Fruit fly (Drosophila melanogaster) whole organism, prepupa: Measurements from ENCODE around the gene CG4982.
A peak's percentile ranks its signal among the peaks of the same experiment; 100 is the strongest.

Experiments
- Blimp-1 ChIP-seq: fragments of 200-800 bp; sonication (Bioruptor generic); optimal IDR thresholded peaks from 3 replicates; lab custom pipeline; 2017; ENCODE audit warnings: missing biosample characterization, missing genetic modification characterization, mild to moderate bottlenecking, moderate library complexity, missing genetic modification reagents
- CG10631 ChIP-seq: fragments of 200-800 bp; sonication (Bioruptor generic); optimal IDR thresholded peaks from 2 replicates; lab custom pipeline; 2016; ENCODE audit warnings: missing biosample characterization, missing genetic modification characterization
- CG10669 ChIP-seq: fragments of 200-800 bp; sonication (Bioruptor generic); optimal IDR thresholded peaks from 3 replicates; lab custom pipeline; 2018; ENCODE audit warnings: missing biosample characterization, mild to moderate bottlenecking, missing genetic modification characterization, moderate library complexity
- CG11294 ChIP-seq: fragments of 200-800 bp; sonication (Bioruptor generic); IDR thresholded peaks from 2 replicates; pipeline ENCODE4 v1.3.6; 2022; ENCODE audit warnings: missing biosample characterization, missing genetic modification characterization
- CG11762 ChIP-seq: fragments of 200-800 bp; sonication (Bioruptor generic); optimal IDR thresholded peaks from 3 replicates; lab custom pipeline; 2016; ENCODE audit warnings: missing biosample characterization, missing genetic modification characterization; ENCODE audit not compliant: insufficient read depth
- CG15336 ChIP-seq: fragments of 200-800 bp; sonication (Bioruptor generic); IDR thresholded peaks from 2 replicates; pipeline ENCODE4 v1.3.6; 2022; ENCODE audit warnings: missing biosample characterization, missing genetic modification characterization
- CG1621 ChIP-seq: fragments of 200-800 bp; sonication (Bioruptor generic); optimal IDR thresholded peaks from 3 replicates; lab custom pipeline; 2018; ENCODE audit warnings: missing biosample characterization, mild to moderate bottlenecking, missing genetic modification characterization
- CG16779 ChIP-seq: fragments of 200-800 bp; sonication (Bioruptor generic); optimal IDR thresholded peaks from 3 replicates; lab custom pipeline; 2017; ENCODE audit warnings: missing biosample characterization, mild to moderate bottlenecking, missing genetic modification characterization
- CG3032 ChIP-seq: fragments of 200-800 bp; optimal IDR thresholded peaks from 2 replicates; lab custom pipeline; 2019; ENCODE audit warnings: missing biosample characterization, mild to moderate bottlenecking, missing genetic modification characterization, moderate library complexity
- CG31627 ChIP-seq: fragments of 200-800 bp; sonication (Bioruptor generic); optimal IDR thresholded peaks from 3 replicates; lab custom pipeline; 2016; ENCODE audit warnings: missing biosample characterization, missing genetic modification characterization
- CG32006 ChIP-seq: fragments of 200-800 bp; sonication (Bioruptor generic); optimal IDR thresholded peaks from 3 replicates; lab custom pipeline; 2017; ENCODE audit warnings: missing biosample characterization, mild to moderate bottlenecking, missing genetic modification characterization
- CG34406 ChIP-seq: fragments of 200-800 bp; sonication (Bioruptor generic); optimal IDR thresholded peaks from 3 replicates; lab custom pipeline; 2016; ENCODE audit warnings: missing biosample characterization, missing genetic modification characterization
- CG3919 ChIP-seq: fragments of 200-800 bp; sonication (Bioruptor generic); optimal IDR thresholded peaks from 3 replicates; lab custom pipeline; 2016; ENCODE audit warnings: missing biosample characterization, missing genetic modification characterization
- CG4318 ChIP-seq: fragments of 200-800 bp; sonication (Bioruptor generic); optimal IDR thresholded peaks from 3 replicates; lab custom pipeline; 2017; ENCODE audit warnings: missing biosample characterization, mild to moderate bottlenecking, missing genetic modification characterization
- CG6163 ChIP-seq: fragments of 200-800 bp; sonication (Bioruptor generic); IDR thresholded peaks from 3 replicates; pipeline ENCODE4 v1.3.6; 2022; ENCODE audit warnings: missing biosample characterization, missing genetic modification characterization
- CG6276 ChIP-seq: fragments of 200-800 bp; sonication (Bioruptor generic); optimal IDR thresholded peaks from 2 replicates; lab custom pipeline; 2017; ENCODE audit warnings: missing biosample characterization, mild to moderate bottlenecking, missing genetic modification characterization
- CG6792 ChIP-seq: fragments of 200-800 bp; sonication (Bioruptor generic); optimal IDR thresholded peaks from 3 replicates; lab custom pipeline; 2016; ENCODE audit warnings: missing biosample characterization, missing genetic modification characterization
- CG6808 ChIP-seq: fragments of 200-800 bp; sonication (Bioruptor generic); optimal IDR thresholded peaks from 3 replicates; lab custom pipeline; 2017; ENCODE audit warnings: missing biosample characterization, missing genetic modification characterization, mild to moderate bottlenecking, moderate library complexity, missing genetic modification reagents
- CG6854 ChIP-seq: fragments of 200-800 bp; sonication (Bioruptor generic); optimal IDR thresholded peaks from 2 replicates; lab custom pipeline; 2017; ENCODE audit warnings: missing biosample characterization, mild to moderate bottlenecking, missing genetic modification characterization
- CG7368 ChIP-seq: fragments of 200-800 bp; sonication (Bioruptor generic); optimal IDR thresholded peaks from 3 replicates; lab custom pipeline; 2016; ENCODE audit warnings: missing biosample characterization, missing genetic modification characterization
- CG8119 ChIP-seq: fragments of 200-800 bp; sonication (Bioruptor generic); IDR thresholded peaks from 3 replicates; pipeline ENCODE4 v1.3.6; 2022; ENCODE audit warnings: missing biosample characterization, missing genetic modification characterization
- CG8632 ChIP-seq: fragments of 200-800 bp; sonication (Bioruptor generic); optimal IDR thresholded peaks from 3 replicates; lab custom pipeline; 2016; ENCODE audit warnings: missing biosample characterization, missing genetic modification characterization
- CG9139 ChIP-seq: fragments of 200-800 bp; sonication (Bioruptor generic); optimal IDR thresholded peaks from 3 replicates; lab custom pipeline; 2017; ENCODE audit warnings: missing biosample characterization, mild to moderate bottlenecking, missing genetic modification characterization
- Eip75B ChIP-seq: fragments of 200-800 bp; sonication (Bioruptor generic); optimal IDR thresholded peaks from 3 replicates; lab custom pipeline; 2016; ENCODE audit warnings: missing biosample characterization, missing genetic modification characterization
- Eip78C ChIP-seq: fragments of 200-800 bp; sonication (Bioruptor generic); peaks from one replicate; lab custom pipeline; 2016; ENCODE audit warnings: missing biosample characterization, missing genetic modification characterization
- Ets21C ChIP-seq: fragments of 200-800 bp; sonication (Bioruptor generic); optimal IDR thresholded peaks from 3 replicates; lab custom pipeline; 2016; ENCODE audit warnings: missing biosample characterization, missing genetic modification characterization
- Ets96B ChIP-seq: fragments of 200-800 bp; optimal IDR thresholded peaks from 2 replicates; lab custom pipeline; 2019; ENCODE audit warnings: missing biosample characterization, mild to moderate bottlenecking, missing genetic modification characterization, moderate library complexity
- Gug ChIP-seq: fragments of 200-800 bp; sonication (Bioruptor generic); IDR thresholded peaks from 2 replicates; pipeline ENCODE4 v1.3.6; 2022; ENCODE audit warnings: missing biosample characterization, missing genetic modification characterization
- Hr4 ChIP-seq: fragments of 200-800 bp; sonication (Bioruptor generic); optimal IDR thresholded peaks from 3 replicates; lab custom pipeline; 2016; ENCODE audit warnings: missing biosample characterization, missing genetic modification characterization
- Lpt ChIP-seq: fragments of 200-800 bp; sonication (Bioruptor generic); optimal IDR thresholded peaks from 3 replicates; lab custom pipeline; 2016; ENCODE audit warnings: missing biosample characterization, missing genetic modification characterization
- Met ChIP-seq: fragments of 200-800 bp; sonication (Bioruptor generic); optimal IDR thresholded peaks from 3 replicates; lab custom pipeline; 2016; ENCODE audit warnings: missing biosample characterization, missing genetic modification characterization
- OdsH ChIP-seq: fragments of 200-800 bp; sonication (Bioruptor generic); optimal IDR thresholded peaks from 3 replicates; lab custom pipeline; 2016; ENCODE audit warnings: missing biosample characterization, missing genetic modification characterization
- Smox ChIP-seq: fragments of 200-800 bp; sonication (Bioruptor generic); optimal IDR thresholded peaks from 3 replicates; lab custom pipeline; 2016; ENCODE audit warnings: missing biosample characterization, missing genetic modification characterization
- Sox102F ChIP-seq: fragments of 200-800 bp; sonication (Bioruptor generic); optimal IDR thresholded peaks from 2 replicates; lab custom pipeline; 2016; ENCODE audit warnings: missing biosample characterization, mild to moderate bottlenecking, missing genetic modification characterization
- Sox14 ChIP-seq: fragments of 200-800 bp; sonication (Bioruptor generic); optimal IDR thresholded peaks from 3 replicates; lab custom pipeline; 2016; ENCODE audit warnings: missing biosample characterization, missing genetic modification characterization
- Sox15 ChIP-seq: fragments of 200-800 bp; sonication (Bioruptor generic); optimal IDR thresholded peaks from 3 replicates; lab custom pipeline; 2016; ENCODE audit warnings: missing biosample characterization, missing genetic modification characterization
- achi ChIP-seq: fragments of 200-800 bp; sonication (Bioruptor generic); optimal IDR thresholded peaks from 3 replicates; lab custom pipeline; 2016; ENCODE audit warnings: missing biosample characterization, missing genetic modification characterization
- acj6 ChIP-seq: fragments of 200-800 bp; sonication (Bioruptor generic); optimal IDR thresholded peaks from 3 replicates; lab custom pipeline; 2016; ENCODE audit warnings: missing biosample characterization, missing genetic modification characterization
- cyc ChIP-seq: fragments of 200-800 bp; sonication (Bioruptor generic); optimal IDR thresholded peaks from 3 replicates; lab custom pipeline; 2016; ENCODE audit warnings: missing biosample characterization, missing genetic modification characterization
- dac ChIP-seq: fragments of 200-800 bp; sonication (Bioruptor generic); optimal IDR thresholded peaks from 2 replicates; lab custom pipeline; 2017; ENCODE audit warnings: missing biosample characterization, mild to moderate bottlenecking, missing genetic modification characterization
- dsx ChIP-seq: fragments of 200-800 bp; optimal IDR thresholded peaks from 3 replicates; lab custom pipeline; 2019; ENCODE audit warnings: missing biosample characterization, mild to moderate bottlenecking, missing genetic modification characterization, moderate library complexity; ENCODE audit not compliant: poor library complexity, severe bottlenecking
- eg ChIP-seq: fragments of 200-800 bp; sonication (Bioruptor generic); IDR thresholded peaks from 3 replicates; pipeline ENCODE4 v1.3.6; 2022; ENCODE audit warnings: missing biosample characterization, missing genetic modification characterization
- esn ChIP-seq: fragments of 200-800 bp; sonication (Bioruptor generic); optimal IDR thresholded peaks from 2 replicates; lab custom pipeline; 2016; ENCODE audit warnings: missing biosample characterization, mild to moderate bottlenecking, missing genetic modification characterization, moderate library complexity
- fkh ChIP-seq: fragments of 200-800 bp; sonication (Bioruptor generic); optimal IDR thresholded peaks from 3 replicates; lab custom pipeline; 2017; ENCODE audit warnings: missing biosample characterization, mild to moderate bottlenecking, missing genetic modification characterization, moderate library complexity
- lz ChIP-seq: fragments of 200-800 bp; sonication (Bioruptor generic); optimal IDR thresholded peaks from 3 replicates; lab custom pipeline; 2016; ENCODE audit warnings: missing biosample characterization, missing genetic modification characterization
- salr ChIP-seq, 2 experiments: fragments of 200-800 bp; sonication (Bioruptor generic); optimal IDR thresholded peaks; 3 replicates each; lab custom pipeline; 2016 to 2018; ENCODE audit warnings: missing biosample characterization in 2 of 2, missing genetic modification characterization in 2 of 2, mild to moderate bottlenecking in 1 of 2
- svp ChIP-seq: fragments of 200-800 bp; sonication (Bioruptor generic); peaks from one replicate; lab custom pipeline; 2016; ENCODE audit warnings: missing biosample characterization, missing genetic modification characterization
- topi ChIP-seq: fragments of 200-800 bp; sonication (Bioruptor generic); optimal IDR thresholded peaks from 3 replicates; lab custom pipeline; 2016; ENCODE audit warnings: missing biosample characterization, missing genetic modification characterization
- vri ChIP-seq: fragments of 200-800 bp; sonication (Bioruptor generic); optimal IDR thresholded peaks from 3 replicates; lab custom pipeline; 2016; ENCODE audit warnings: missing biosample characterization, mild to moderate bottlenecking, missing genetic modification characterization

CG4982 gene

DNA sequence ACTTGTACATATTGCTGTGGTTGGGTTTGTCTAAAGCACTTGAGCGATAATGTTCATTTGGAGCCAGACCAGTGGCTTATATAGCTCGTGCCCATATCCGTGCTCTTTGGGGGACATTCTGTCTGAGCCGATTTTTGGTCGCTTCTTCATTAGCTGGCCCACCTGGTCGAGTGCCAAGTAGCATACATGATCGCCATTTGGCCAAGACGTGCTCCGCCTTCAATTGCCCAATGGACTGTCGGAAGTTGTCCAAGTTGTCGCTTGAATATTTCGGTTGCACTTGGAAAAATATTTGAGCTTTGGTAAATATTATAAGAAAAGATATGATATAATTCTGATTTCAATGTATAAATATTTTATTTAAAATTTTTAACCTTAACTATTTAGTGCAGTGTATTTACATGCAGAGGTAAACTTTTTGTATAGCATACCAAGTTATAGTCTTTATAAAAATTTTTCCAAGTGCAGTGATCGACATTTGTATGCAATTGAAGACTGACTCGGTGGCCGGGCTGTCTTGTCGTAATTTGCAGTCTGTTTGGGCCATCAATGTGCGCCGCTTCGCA, 15.8 kb upstream of the CG4982 start, which contains the start of gene CG13047:
Gene CG13047 (minus strand): TSS at position 51 of the 566 bp plus-strand sequence.
- TF ChIP-seq CG10631 (peak; percentile 10), cyc (GFP tag; lab: Kevin White, UChicago) (no peak), CG4318 (GFP tag; lab: Kevin White, UChicago) (no peak), CG34406 (GFP tag; lab: Kevin White, UChicago) (no peak), Sox102F (GFP tag; lab: Kevin White, UChicago) (no peak), Eip78C (GFP tag; lab: Kevin White, UChicago) (peak; percentile 49), CG32006 (GFP tag; lab: Kevin White, UChicago) (peak; percentile 2), dsx (GFP tag; lab: Kevin White, UChicago) (no peak), Hr4 (no peak), Smox (no peak), Lpt (no peak), CG11762 (no peak), CG6808 (peak; percentile 13), CG10669 (GFP tag; lab: Kevin White, UChicago) (peak; percentile 26), CG3919 (GFP tag; lab: Kevin White, UChicago) (no peak), esn (GFP tag; lab: Kevin White, UChicago) (no peak), CG16779 (tag; lab: Kevin White, UChicago) (no peak), CG6163 (GFP tag; lab: Robert Waterston, UW) (no peak), acj6 (GFP tag; lab: Kevin White, UChicago) (peak; percentile 13), topi (GFP tag; lab: Kevin White, UChicago) (no peak), CG11294 (no peak), CG6854 (GFP tag; lab: Kevin White, UChicago) (no peak), CG8119 (GFP tag; lab: Robert Waterston, UW) (no peak), CG3032 (peak; percentile 56), CG9139 (GFP tag; lab: Kevin White, UChicago) (no peak), CG1621 (tag; lab: Kevin White, UChicago) (no peak), CG15336 (GFP tag; lab: Robert Waterston, UW) (0 out of 2 replicates have a peak, but pooled peaks have one; percentile 26), Ets96B (tag; lab: Kevin White, UChicago) (peak; percentile 37)

DNA sequence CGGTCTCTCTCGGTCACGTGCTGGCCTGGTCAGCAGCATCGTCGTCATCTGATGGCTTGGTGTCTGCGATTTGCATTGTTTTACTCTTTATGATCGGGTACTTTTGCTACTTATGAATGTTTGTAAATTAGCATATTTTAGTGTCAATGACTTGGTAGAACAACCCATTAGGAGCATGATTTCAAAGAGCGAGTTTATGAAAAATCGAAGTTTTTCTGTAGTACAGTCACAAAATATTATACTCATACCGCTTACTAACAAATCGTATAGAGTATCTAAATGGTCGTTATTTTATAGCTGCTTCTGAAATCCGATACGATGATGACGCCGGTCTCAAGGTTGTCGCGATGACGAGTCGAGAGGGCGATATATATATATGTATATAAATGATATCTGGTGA, 15.0 kb upstream of the CG4982 start:
- TF ChIP-seq Met (GFP tag; lab: Kevin White, UChicago), result peak; percentile 19
- peak; percentile 12 for TF ChIP-seq Sox102F (GFP tag; lab: Kevin White, UChicago)
- peak; percentile 24 for TF ChIP-seq lz
- TF ChIP-seq CG6854 (GFP tag; lab: Kevin White, UChicago), result no peak
- TF ChIP-seq fkh (GFP tag; lab: Kevin White, UChicago), result no peak
- TF ChIP-seq esn (GFP tag; lab: Kevin White, UChicago), result peak; percentile 37
- no peak for TF ChIP-seq CG6276 (GFP tag; lab: Kevin White, UChicago)
- TF ChIP-seq vri (GFP tag; lab: Kevin White, UChicago), result peak; percentile 13
- TF ChIP-seq CG8632 (GFP tag; lab: Kevin White, UChicago), result peak; percentile 67
- TF ChIP-seq CG31627 (GFP tag; lab: Kevin White, UChicago), result peak; percentile 4
- TF ChIP-seq CG15336 (GFP tag; lab: Robert Waterston, UW), result no peak
- TF ChIP-seq Sox14 (GFP tag; lab: Kevin White, UChicago), result peak; percentile 51
- TF ChIP-seq salr (GFP tag; optimal IDR thresholded peaks at IDR 0.05; lab: Kevin White, UChicago), result peak in 1 of 2 experiments; percentile 56
- peak; percentile 39 for TF ChIP-seq svp (GFP tag; lab: Kevin White, UChicago)
- no peak for TF ChIP-seq dac (GFP tag; lab: Kevin White, UChicago)
- no peak for TF ChIP-seq Gug (GFP tag; lab: Robert Waterston, UW)
- peak; percentile 64 for TF ChIP-seq CG6792 (GFP tag; lab: Kevin White, UChicago)
- TF ChIP-seq CG11294, result no peak
- TF ChIP-seq eg (GFP tag; lab: Robert Waterston, UW), result no peak
- TF ChIP-seq CG11762, result peak; percentile 8
- TF ChIP-seq Ets21C, result no peak
- peak; percentile 78 for TF ChIP-seq CG1621 (tag; lab: Kevin White, UChicago)
- peak; percentile 46 for TF ChIP-seq OdsH
- no peak for TF ChIP-seq Hr4
- TF ChIP-seq CG7368 (GFP tag; lab: Kevin White, UChicago), result peak; percentile 43
- no peak for TF ChIP-seq Lpt
- TF ChIP-seq Eip75B (GFP tag; lab: Kevin White, UChicago), result peak; percentile 71
- TF ChIP-seq achi (GFP tag; lab: Kevin White, UChicago), result peak; percentile 53
- peak; percentile 35 for TF ChIP-seq topi (GFP tag; lab: Kevin White, UChicago)
- TF ChIP-seq Sox15 (GFP tag; lab: Kevin White, UChicago), result peak; percentile 39
- TF ChIP-seq CG6163 (GFP tag; lab: Robert Waterston, UW), result peak; percentile 44; the same call in 1 of the 3 replicates
- TF ChIP-seq CG3032, result peak; percentile 85
- no peak for TF ChIP-seq Blimp-1 (GFP tag; lab: Kevin White, UChicago)
